Worm (Caenorhabditis elegans) whole organism, late embryonic: ENCODE results near the gene his-69.

Experiments
- C08G9.2 ChIP-seq: sonication (generic microtip); optimal IDR thresholded peaks from 2 replicates; lab custom pipeline; 2016; ENCODE audit warnings: mild to moderate bottlenecking, missing genetic modification characterization, moderate library complexity, missing compliant biosample characterization
- C38D4.7 ChIP-seq: fragments of 200-800 bp; sonication (Bioruptor generic); optimal IDR thresholded peaks from 2 replicates; lab custom pipeline; 2018; ENCODE audit warnings: mild to moderate bottlenecking, missing genetic modification characterization, moderate library complexity, missing compliant biosample characterization
- F13H6.1 ChIP-seq: sonication (generic microtip); optimal IDR thresholded peaks from 2 replicates; lab custom pipeline; 2016; ENCODE audit warnings: missing genetic modification characterization, missing compliant biosample characterization
- ceh-14 ChIP-seq: sonication (generic microtip); optimal IDR thresholded peaks from 2 replicates; lab custom pipeline; 2016; ENCODE audit warnings: missing genotype, missing genetic modification characterization, missing compliant biosample characterization
- ceh-24 ChIP-seq: sonication (generic microtip); optimal IDR thresholded peaks from 2 replicates; lab custom pipeline; 2016; ENCODE audit warnings: mild to moderate bottlenecking, missing genetic modification characterization, missing compliant biosample characterization
- ceh-30 ChIP-seq: fragments of 150-350 bp; optimal IDR thresholded peaks from 2 replicates; lab custom pipeline; 2014; ENCODE audit warnings: missing biosample characterization, missing genetic modification characterization
- ceh-31 ChIP-seq: sonication (generic microtip); optimal IDR thresholded peaks from 2 replicates; lab custom pipeline; 2016; ENCODE audit warnings: missing genetic modification characterization, missing compliant biosample characterization
- ceh-34 ChIP-seq: sonication (generic microtip); optimal IDR thresholded peaks from 2 replicates; lab custom pipeline; 2016; ENCODE audit warnings: mild to moderate bottlenecking, missing genetic modification characterization, missing compliant biosample characterization
- ceh-48 ChIP-seq: sonication (generic microtip); optimal IDR thresholded peaks from 2 replicates; lab custom pipeline; 2016; ENCODE audit warnings: missing genetic modification characterization, inconsistent platforms, missing compliant biosample characterization
- ceh-6 ChIP-seq: fragments of 200-800 bp; sonication (Bioruptor generic); optimal IDR thresholded peaks from 2 replicates; lab custom pipeline; 2018; ENCODE audit warnings: mild to moderate bottlenecking, missing genetic modification characterization, missing compliant biosample characterization
- ceh-9 ChIP-seq: sonication (generic microtip); optimal IDR thresholded peaks from 2 replicates; lab custom pipeline; 2016; ENCODE audit warnings: mild to moderate bottlenecking, missing genetic modification characterization, inconsistent platforms, missing compliant biosample characterization
- elt-2 ChIP-seq: sonication (generic microtip); optimal IDR thresholded peaks from 2 replicates; lab custom pipeline; 2016; ENCODE audit warnings: missing genetic modification reagents, missing genetic modification characterization, missing compliant biosample characterization
- elt-4 ChIP-seq: sonication (generic microtip); optimal IDR thresholded peaks from 2 replicates; lab custom pipeline; 2016; ENCODE audit warnings: missing genetic modification characterization, missing compliant biosample characterization
- fax-1 ChIP-seq: sonication (generic microtip); optimal IDR thresholded peaks from 2 replicates; lab custom pipeline; 2016; ENCODE audit warnings: missing genotype, missing genetic modification characterization, missing compliant biosample characterization
- fkh-10 ChIP-seq: fragments of 150-350 bp; optimal IDR thresholded peaks from 2 replicates; lab custom pipeline; 2014; ENCODE audit warnings: missing biosample characterization, missing genetic modification reagents, missing genetic modification characterization
- hlh-15 ChIP-seq: sonication (generic microtip); optimal IDR thresholded peaks from 2 replicates; lab custom pipeline; 2016; ENCODE audit warnings: missing genetic modification characterization, missing compliant biosample characterization
- hlh-6 ChIP-seq: sonication (generic microtip); optimal IDR thresholded peaks from 2 replicates; lab custom pipeline; 2016; ENCODE audit warnings: missing genotype, missing genetic modification characterization, missing compliant biosample characterization
- lim-6 ChIP-seq: sonication (generic microtip); optimal IDR thresholded peaks from 2 replicates; lab custom pipeline; 2016; ENCODE audit warnings: missing genetic modification characterization, missing compliant biosample characterization
- madf-2 ChIP-seq: sonication (generic microtip); optimal IDR thresholded peaks from 2 replicates; lab custom pipeline; 2017; ENCODE audit warnings: missing genetic modification characterization, missing compliant biosample characterization
- mec-3 ChIP-seq: sonication (generic microtip); optimal IDR thresholded peaks from 2 replicates; lab custom pipeline; 2016; ENCODE audit warnings: borderline replicate concordance, missing genetic modification characterization, missing compliant biosample characterization
- nfya-1 ChIP-seq: sonication (generic microtip); optimal IDR thresholded peaks from 2 replicates; lab custom pipeline; 2017; ENCODE audit warnings: missing genetic modification characterization, mild to moderate bottlenecking, missing compliant biosample characterization, antibody characterized with exemption, moderate library complexity
- nhr-11 ChIP-seq: fragments of 150-350 bp; optimal IDR thresholded peaks from 2 replicates; lab custom pipeline; 2014; ENCODE audit warnings: missing biosample characterization, missing genetic modification characterization
- nhr-232 ChIP-seq: sonication (generic microtip); optimal IDR thresholded peaks from 2 replicates; lab custom pipeline; 2016; ENCODE audit warnings: missing genetic modification characterization, missing compliant biosample characterization
- pag-3 ChIP-seq: sonication (generic microtip); optimal IDR thresholded peaks from 2 replicates; lab custom pipeline; 2016; ENCODE audit warnings: missing compliant biosample characterization, missing genetic modification characterization, borderline replicate concordance
- pat-9 ChIP-seq: fragments of 200-800 bp; sonication (Bioruptor generic); optimal IDR thresholded peaks from 2 replicates; lab custom pipeline; 2018; ENCODE audit warnings: mild to moderate bottlenecking, missing genetic modification characterization, moderate library complexity, missing compliant biosample characterization
- pha-2 ChIP-seq: sonication (generic microtip); optimal IDR thresholded peaks from 2 replicates; lab custom pipeline; 2017; ENCODE audit warnings: mild to moderate bottlenecking, missing genetic modification characterization, missing compliant biosample characterization
- pqm-1 ChIP-seq: sonication (generic microtip); optimal IDR thresholded peaks from 2 replicates; lab custom pipeline; 2016; ENCODE audit warnings: missing genetic modification characterization, missing compliant biosample characterization
- ref-2 ChIP-seq: sonication (generic microtip); optimal IDR thresholded peaks from 2 replicates; lab custom pipeline; 2016; ENCODE audit warnings: missing genetic modification characterization, missing compliant biosample characterization
- rnt-1 ChIP-seq: sonication (generic microtip); optimal IDR thresholded peaks from 2 replicates; lab custom pipeline; 2016; ENCODE audit warnings: missing genetic modification characterization, missing compliant biosample characterization
- sdc-2 ChIP-seq: sonication (generic microtip); optimal IDR thresholded peaks from 2 replicates; lab custom pipeline; 2016; ENCODE audit warnings: missing genotype, missing genetic modification characterization, missing compliant biosample characterization
- sox-2 ChIP-seq: fragments of 200-800 bp; sonication (Bioruptor generic); IDR thresholded peaks from 2 replicates; pipeline ENCODE4 v1.3.6; 2022; ENCODE audit warnings: missing genetic modification reagents, missing genetic modification characterization, missing compliant biosample characterization
- syd-9 ChIP-seq: sonication (generic microtip); optimal IDR thresholded peaks from 2 replicates; lab custom pipeline; 2016; ENCODE audit warnings: mild to moderate bottlenecking, missing genetic modification characterization, moderate library complexity, missing compliant biosample characterization
- tbx-2 ChIP-seq: sonication (generic microtip); optimal IDR thresholded peaks from 2 replicates; lab custom pipeline; 2016; ENCODE audit warnings: missing genetic modification characterization, missing compliant biosample characterization
- tbx-7 ChIP-seq: sonication (generic microtip); optimal IDR thresholded peaks from 2 replicates; lab custom pipeline; 2016; ENCODE audit warnings: missing genotype, missing genetic modification characterization, missing compliant biosample characterization
- ttx-3 ChIP-seq: sonication (generic microtip); optimal IDR thresholded peaks from 2 replicates; lab custom pipeline; 2016; ENCODE audit warnings: missing genetic modification reagents, missing genetic modification characterization, missing compliant biosample characterization
- unc-42 ChIP-seq: sonication (generic microtip); optimal IDR thresholded peaks from 2 replicates; lab custom pipeline; 2016; ENCODE audit warnings: missing genotype, missing genetic modification characterization, missing compliant biosample characterization
- unc-55 ChIP-seq: sonication (generic microtip); optimal IDR thresholded peaks from 2 replicates; lab custom pipeline; 2017; ENCODE audit warnings: missing biosample characterization, missing genetic modification reagents, missing genetic modification characterization
- zip-5 ChIP-seq: sonication (generic microtip); optimal IDR thresholded peaks from 2 replicates; lab custom pipeline; 2016; ENCODE audit warnings: missing genetic modification characterization, missing compliant biosample characterization

his-69 gene

ce11 chrIII:4017527-4017926 is 41.0 kb downstream of the his-69 start, which contains the start of gene tbb-2:
tbb-2 (minus strand) TSS chrIII:4017627.
- TF ChIP-seq zip-5 (tag; lab: Kevin White, UChicago) (no peak), elt-4 (tag; lab: Kevin White, UChicago) (no peak), ceh-14 (tag; lab: Kevin White, UChicago) (no peak), hlh-15 (tag; lab: Kevin White, UChicago) (no peak), F13H6.1 (tag; lab: Kevin White, UChicago) (no peak), ceh-30 (tag; lab: Kevin White, UChicago) (no peak), pag-3 (tag; lab: Kevin White, UChicago) (no peak), pha-2 (no peak), nfya-1 (tag; lab: Kevin White, UChicago) (no peak), ceh-6 (GFP tag; lab: Kevin White, UChicago) (no peak), C38D4.7 (no peak), nhr-11 (tag; lab: Kevin White, UChicago) (no peak), tbx-7 (tag; lab: Kevin White, UChicago) (no peak), unc-55 (GFP tag; lab: Kevin White, UChicago) (no peak), ttx-3 (tag; lab: Kevin White, UChicago) (no peak), sdc-2 (tag; lab: Kevin White, UChicago) (no peak), syd-9 (no peak), ceh-9 (tag; lab: Kevin White, UChicago) (no peak), unc-42 (tag; lab: Kevin White, UChicago) (no peak)

- TF ChIP-seq unc-55 (GFP tag; lab: Kevin White, UChicago): no peak
- no peak for TF ChIP-seq sox-2 (GFP tag; lab: Robert Waterston, UW)
- TF ChIP-seq ceh-14 (tag; lab: Kevin White, UChicago): no peak
- no peak for TF ChIP-seq rnt-1 (tag; lab: Kevin White, UChicago)
- TF ChIP-seq ref-2: no peak
- no peak for TF ChIP-seq C38D4.7
- no peak for TF ChIP-seq pqm-1 (tag; lab: Kevin White, UChicago)
- TF ChIP-seq ceh-30 (tag; lab: Kevin White, UChicago): no peak
Measured at ce11 chrIII:4015382-4015986, 43.1 kb downstream of the his-69 start.

DNA sequence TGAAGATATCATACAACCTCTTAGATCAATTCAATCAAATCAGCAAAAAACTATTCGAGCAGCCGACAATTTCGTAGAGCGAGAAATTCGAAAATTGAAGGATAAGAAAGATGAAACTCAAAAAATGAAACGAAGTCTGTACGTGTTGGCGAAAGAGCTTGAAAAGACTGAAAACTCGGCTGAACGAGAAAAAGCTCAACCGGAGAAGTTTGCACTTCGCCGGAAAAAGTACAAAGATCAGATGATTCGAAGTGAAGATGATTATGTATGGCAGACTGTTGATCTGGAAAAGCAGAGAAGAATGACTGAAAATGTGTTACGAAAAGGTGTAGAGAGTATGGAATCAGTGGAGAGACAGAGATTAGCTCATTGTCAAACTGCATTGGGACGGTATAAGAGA is 45.5 kb downstream of the his-69 start:
- no peak for TF ChIP-seq nhr-11 (tag; lab: Kevin White, UChicago)

- TF ChIP-seq tbx-2 (tag; lab: Kevin White, UChicago): no peak
- no peak for TF ChIP-seq lim-6 (tag; lab: Kevin White, UChicago)
- no peak for TF ChIP-seq zip-5 (tag; lab: Kevin White, UChicago)
- TF ChIP-seq unc-55 (GFP tag; lab: Kevin White, UChicago): no peak
- TF ChIP-seq nfya-1 (tag; lab: Kevin White, UChicago): no peak
Measured at ce11 chrIII:4012036-4012435, 46.5 kb downstream of the his-69 start, which contains the start of gene C36E8.4. C36E8.4 (plus strand) TSS chrIII:4012336.

- no peak for TF ChIP-seq nhr-232 (tag; lab: Kevin White, UChicago)
Measured at ce11 chrIII:4010987-4011386, 47.6 kb downstream of the his-69 start.

DNA sequence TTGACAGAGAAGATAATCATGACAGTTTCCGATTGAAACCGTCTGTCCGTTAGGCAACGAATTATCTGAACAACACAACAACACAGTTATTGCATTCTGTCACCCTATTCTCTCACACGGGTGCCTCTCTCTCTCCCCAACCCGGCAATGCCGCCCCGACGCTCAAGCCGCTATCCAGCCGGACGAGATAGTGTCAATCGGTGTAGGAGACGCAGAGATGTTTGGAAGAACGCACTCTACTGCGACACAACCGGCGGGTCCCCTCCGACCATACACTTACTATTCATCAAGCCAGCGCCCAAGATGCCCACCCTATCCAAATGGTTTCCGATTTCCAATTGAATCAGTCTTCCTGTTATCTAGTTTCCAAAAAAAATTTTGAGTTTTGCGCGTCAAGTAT is 48.4 kb downstream of the his-69 start:
- TF ChIP-seq ceh-34 (peak; percentile 55), hlh-6 (peak; percentile 68), pat-9 (tag; lab: Kevin White, UChicago) (no peak), unc-42 (tag; lab: Kevin White, UChicago) (peak; percentile 11), tbx-7 (tag; lab: Kevin White, UChicago) (no peak), ref-2 (peak; percentile 67), lim-6 (tag; lab: Kevin White, UChicago) (no peak), mec-3 (tag; lab: Kevin White, UChicago) (no peak), fax-1 (tag; lab: Kevin White, UChicago) (no peak), C38D4.7 (no peak), madf-2 (tag; lab: Kevin White, UChicago) (no peak), C08G9.2 (tag; lab: Kevin White, UChicago) (peak; percentile 6), ceh-48 (no peak), ceh-6 (GFP tag; lab: Kevin White, UChicago) (peak; percentile 18), tbx-2 (tag; lab: Kevin White, UChicago) (peak; percentile 69), nfya-1 (tag; lab: Kevin White, UChicago) (peak; percentile 50), hlh-15 (tag; lab: Kevin White, UChicago) (no peak), elt-2 (tag; lab: Kevin White, UChicago) (no peak), fkh-10 (GFP tag; lab: Kevin White, UChicago) (no peak), syd-9 (peak; percentile 4), ceh-24 (tag; lab: Kevin White, UChicago) (no peak), unc-55 (GFP tag; lab: Kevin White, UChicago) (no peak), ceh-31 (tag; lab: Kevin White, UChicago) (peak; percentile 25)
